Fruit fly (Drosophila melanogaster) whole organism, wandering third instar larva: Measurements from ENCODE around the gene janA.

Source experiments
- Abd-B ChIP-seq: fragments of >200 bp; optimal IDR thresholded peaks from 2 replicates; lab custom pipeline; 2017; ENCODE audit warnings: missing biosample characterization, missing genetic modification characterization
- CG9705 ChIP-seq: fragments of 200-800 bp; sonication (Bioruptor generic); optimal IDR thresholded peaks from 2 replicates; lab custom pipeline; 2018; ENCODE audit warnings: missing biosample characterization, mild to moderate bottlenecking, missing genetic modification characterization
- Dif ChIP-seq: fragments of 200-275, 200-300 bp; sonication (Bioruptor generic); optimal IDR thresholded peaks from 2 replicates; lab custom pipeline; 2018; ENCODE audit warnings: missing biosample characterization, missing genetic modification characterization; ENCODE audit not compliant: partially characterized antibody
- Hr78 ChIP-seq: fragments of >200 bp; optimal IDR thresholded peaks from 2 replicates; lab custom pipeline; 2017; ENCODE audit warnings: missing biosample characterization, missing genetic modification characterization
- N ChIP-seq: fragments of >200 bp; optimal IDR thresholded peaks from 2 replicates; lab custom pipeline; 2018; ENCODE audit warnings: missing biosample characterization, missing external identifiers, missing genetic modification characterization
- h ChIP-seq: fragments of 200-800 bp; sonication (Bioruptor generic); optimal IDR thresholded peaks from 3 replicates; lab custom pipeline; 2016; ENCODE audit warnings: missing biosample characterization, mild to moderate bottlenecking, missing genetic modification characterization
- lola ChIP-seq: fragments of >200 bp; optimal IDR thresholded peaks from 2 replicates; lab custom pipeline; 2017; ENCODE audit warnings: missing biosample characterization, missing genetic modification characterization
- psq ChIP-seq: fragments of 200-800 bp; sonication (Bioruptor generic); optimal IDR thresholded peaks from 3 replicates; lab custom pipeline; 2017; ENCODE audit warnings: missing biosample characterization, mild to moderate bottlenecking, missing genetic modification characterization, moderate library complexity
- rgr ChIP-seq: fragments of 200-800 bp; sonication (Bioruptor generic); optimal IDR thresholded peaks from 3 replicates; lab custom pipeline; 2016; ENCODE audit warnings: missing biosample characterization, mild to moderate bottlenecking, missing genetic modification characterization
- sv ChIP-seq: fragments of 200-800 bp; sonication (Bioruptor generic); optimal IDR thresholded peaks from 3 replicates; lab custom pipeline; 2016; ENCODE audit warnings: missing biosample characterization, missing genetic modification characterization
- woc ChIP-seq: sonication (Bioruptor generic); optimal IDR thresholded peaks from 2 replicates; lab custom pipeline; 2016; ENCODE audit warnings: missing biosample characterization, mild to moderate bottlenecking, missing genetic modification characterization

- TF ChIP-seq psq (GFP tag; lab: Kevin White, UChicago) (no peak), N (GFP tag; lab: Kevin White, UChicago) (no peak), Dif (GFP tag; lab: Kevin White, UChicago) (peak; percentile 11), woc (GFP tag; lab: Kevin White, UChicago) (no peak), h (GFP tag; lab: Kevin White, UChicago) (no peak), lola (GFP tag; lab: Kevin White, UChicago) (no peak), sv (GFP tag; lab: Kevin White, UChicago) (no peak), rgr (no peak), Abd-B (GFP tag; lab: Kevin White, UChicago) (no peak), CG9705 (GFP tag; lab: Kevin White, UChicago) (no peak), Hr78 (GFP tag; lab: Kevin White, UChicago) (no peak)
Measured at dm6 chr3R:30052455-30053046, 13.2 kb upstream of the janA start, which contains the start of gene Jasper.
